Fruit fly (Drosophila melanogaster) whole organism, embryonic: ENCODE results near the gene CG3448.

Source experiments
- Awh ChIP-seq: fragments of 200-800 bp; sonication (Bioruptor generic); IDR thresholded peaks from 2 replicates; pipeline ENCODE4, ENCODE4 v1.3.6; 2022; ENCODE audit warnings: missing biosample characterization, missing genetic modification characterization
- B-H1 ChIP-seq: fragments of 200-800 bp; sonication (Bioruptor generic); IDR thresholded peaks from 3 replicates; pipeline ENCODE4 v1.3.6; 2022; ENCODE audit warnings: missing biosample characterization, missing genetic modification characterization
- Bdp1 ChIP-seq: fragments of 200-800 bp; sonication (Bioruptor generic); optimal IDR thresholded peaks from 3 replicates; lab custom pipeline; 2016; ENCODE audit warnings: missing biosample characterization, missing genetic modification characterization
- CG10209 ChIP-seq: fragments of 200-800 bp; sonication (Bioruptor generic); optimal IDR thresholded peaks from 3 replicates; lab custom pipeline; 2017; ENCODE audit warnings: missing biosample characterization, mild to moderate bottlenecking, missing genetic modification characterization, missing genetic modification reagents
- CG10267 ChIP-seq: fragments of 200-800 bp; sonication (Bioruptor generic); optimal IDR thresholded peaks from 2 replicates; lab custom pipeline; 2018; ENCODE audit warnings: missing biosample characterization, mild to moderate bottlenecking, missing genetic modification characterization, moderate library complexity
- CG10462 ChIP-seq: fragments of 200-800 bp; sonication (Bioruptor generic); optimal IDR thresholded peaks from 2 replicates; lab custom pipeline; 2016; ENCODE audit warnings: missing biosample characterization, missing genetic modification characterization
- CG10979 ChIP-seq: fragments of 200-800 bp; sonication (Bioruptor generic); optimal IDR thresholded peaks from 2 replicates; lab custom pipeline; 2018; ENCODE audit warnings: missing biosample characterization, mild to moderate bottlenecking, missing genetic modification characterization, moderate library complexity
- CG12942 ChIP-seq: fragments of 200-800 bp; sonication (Bioruptor generic); optimal IDR thresholded peaks from 3 replicates; lab custom pipeline; 2016; ENCODE audit warnings: missing biosample characterization, missing genetic modification characterization
- CG13775 ChIP-seq: fragments of 200-800 bp; sonication (Bioruptor generic); optimal IDR thresholded peaks from 3 replicates; lab custom pipeline; 2017; ENCODE audit warnings: missing biosample characterization, mild to moderate bottlenecking, missing genetic modification characterization
- CG1603 ChIP-seq: fragments of 200-800 bp; sonication (Bioruptor generic); optimal IDR thresholded peaks from 2 replicates; lab custom pipeline; 2019; ENCODE audit warnings: missing biosample characterization, mild to moderate bottlenecking, missing genetic modification characterization, moderate library complexity
- CG18764 ChIP-seq: fragments of 200-800 bp; sonication (Bioruptor generic); optimal IDR thresholded peaks from 3 replicates; lab custom pipeline; 2016; ENCODE audit warnings: missing biosample characterization, missing genetic modification characterization
- CG2202 ChIP-seq: fragments of 200-800 bp; sonication (Bioruptor generic); optimal IDR thresholded peaks from 2 replicates; lab custom pipeline; 2018; ENCODE audit warnings: missing biosample characterization, mild to moderate bottlenecking, missing genetic modification characterization
- CG2678 ChIP-seq: fragments of 200-800 bp; sonication (Bioruptor generic); optimal IDR thresholded peaks from 3 replicates; lab custom pipeline; 2019; ENCODE audit warnings: missing biosample characterization, mild to moderate bottlenecking, missing genetic modification characterization, moderate library complexity
- CG3163 ChIP-seq: fragments of 200-800 bp; sonication (Bioruptor generic); optimal IDR thresholded peaks from 3 replicates; lab custom pipeline; 2016; ENCODE audit warnings: missing biosample characterization, missing genetic modification characterization
- CG32772 ChIP-seq: fragments of 200-800 bp; sonication (Bioruptor generic); IDR thresholded peaks from 2 replicates; pipeline ENCODE4 v1.3.6; 2022; ENCODE audit warnings: missing biosample characterization, missing genetic modification characterization
- CG34422 ChIP-seq: fragments of 200-800 bp; sonication (Bioruptor generic); IDR thresholded peaks from 3 replicates; pipeline ENCODE4 v1.3.6; 2022; ENCODE audit warnings: missing biosample characterization, missing genetic modification characterization
- CG42726 ChIP-seq: fragments of 200-800 bp; sonication (Bioruptor generic); IDR thresholded peaks from 2 replicates; pipeline ENCODE4 v1.3.6; 2022; ENCODE audit warnings: missing biosample characterization, missing genetic modification characterization; ENCODE audit not compliant: partially characterized antibody
- CG4707 ChIP-seq: fragments of 200-800 bp; sonication (Bioruptor generic); optimal IDR thresholded peaks from 2 replicates; lab custom pipeline; 2018; ENCODE audit warnings: missing biosample characterization, mild to moderate bottlenecking, missing genetic modification characterization, moderate library complexity
- CG4854 ChIP-seq: fragments of 200-800 bp; sonication (Bioruptor generic); optimal IDR thresholded peaks from 2 replicates; lab custom pipeline; 2016; ENCODE audit warnings: missing biosample characterization, missing genetic modification characterization, inconsistent platforms
- CG6175 ChIP-seq: fragments of 200-800 bp; sonication (Bioruptor generic); IDR thresholded peaks from 3 replicates; pipeline ENCODE4 v1.3.6; 2022; ENCODE audit warnings: missing biosample characterization, missing genetic modification characterization
- CG6272 ChIP-seq: fragments of 200-800 bp; sonication (Bioruptor generic); IDR thresholded peaks from 2 replicates; pipeline ENCODE4 v1.3.6; 2022; ENCODE audit warnings: missing biosample characterization, missing genetic modification characterization
- CG7271 ChIP-seq: fragments of 200-800 bp; sonication (Bioruptor generic); optimal IDR thresholded peaks from 2 replicates; lab custom pipeline; 2018; ENCODE audit warnings: missing biosample characterization, mild to moderate bottlenecking, missing genetic modification characterization, moderate library complexity
- CG7786 ChIP-seq: fragments of 200-800 bp; sonication (Bioruptor generic); optimal IDR thresholded peaks from 2 replicates; lab custom pipeline; 2016; ENCODE audit warnings: missing biosample characterization, missing genetic modification characterization
- CG8924 ChIP-seq: fragments of 200-800 bp; optimal IDR thresholded peaks from 3 replicates; lab custom pipeline; 2019; ENCODE audit warnings: missing biosample characterization, mild to moderate bottlenecking, missing genetic modification characterization, moderate library complexity
- CHES-1-like ChIP-seq: fragments of 200-800 bp; sonication (Bioruptor generic); optimal IDR thresholded peaks from 2 replicates; lab custom pipeline; 2016; ENCODE audit warnings: missing biosample characterization, missing genetic modification characterization
- Fer2 ChIP-seq: fragments of 200-800 bp; sonication (Bioruptor generic); optimal IDR thresholded peaks from 2 replicates; lab custom pipeline; 2018; ENCODE audit warnings: missing biosample characterization, mild to moderate bottlenecking, missing genetic modification characterization, moderate library complexity
- GATAe ChIP-seq: fragments of 200-800 bp; sonication (Bioruptor generic); conservative IDR thresholded peaks from 2 replicates; pipeline ENCODE4 v1.3.6; 2022; ENCODE audit warnings: missing biosample characterization, missing genetic modification characterization
- Gsc ChIP-seq: fragments of 200-800 bp; sonication (Bioruptor generic); IDR thresholded peaks from 2 replicates; pipeline ENCODE4 v1.3.6; 2022; ENCODE audit warnings: missing biosample characterization, missing genetic modification characterization
- Hey ChIP-seq: fragments of 200-800 bp; sonication (Bioruptor generic); optimal IDR thresholded peaks from 3 replicates; lab custom pipeline; 2018; ENCODE audit warnings: missing biosample characterization, mild to moderate bottlenecking, missing genetic modification characterization
- HmgZ ChIP-seq: fragments of 200-800 bp; sonication (Bioruptor generic); optimal IDR thresholded peaks from 2 replicates; lab custom pipeline; 2018; ENCODE audit warnings: missing biosample characterization, mild to moderate bottlenecking, missing genetic modification characterization
- MBD-R2 ChIP-seq: fragments of 200-800 bp; sonication (Bioruptor generic); IDR thresholded peaks from 2 replicates; pipeline ENCODE4 v1.3.6; 2022; ENCODE audit warnings: missing biosample characterization, missing genetic modification characterization
- Nf-YC ChIP-seq: fragments of 200-800 bp; optimal IDR thresholded peaks from 3 replicates; lab custom pipeline; 2019; ENCODE audit warnings: missing biosample characterization, mild to moderate bottlenecking, missing genetic modification characterization, moderate library complexity
- Opbp ChIP-seq: fragments of 200-800 bp; sonication (Bioruptor generic); IDR thresholded peaks from 3 replicates; pipeline ENCODE4 v1.3.6; 2022; ENCODE audit warnings: missing biosample characterization, missing genetic modification characterization; ENCODE audit not compliant: partially characterized antibody
- Scr ChIP-seq: fragments of 200-800 bp; sonication (Bioruptor generic); IDR thresholded peaks from 2 replicates; pipeline ENCODE4 v1.3.6; 2022; ENCODE audit warnings: missing biosample characterization, missing genetic modification characterization; ENCODE audit not compliant: partially characterized antibody
- Vsx1 ChIP-seq: fragments of 200-800 bp; sonication (Bioruptor generic); optimal IDR thresholded peaks from 2 replicates; lab custom pipeline; 2017; ENCODE audit warnings: missing biosample characterization, mild to moderate bottlenecking, missing genetic modification characterization, missing genetic modification reagents
- ara ChIP-seq: fragments of 200-800 bp; sonication (Bioruptor generic); IDR thresholded peaks from 2 replicates; pipeline ENCODE4 v1.3.6; 2022; ENCODE audit warnings: missing biosample characterization, missing genetic modification characterization
- chif ChIP-seq, 2 experiments: fragments of 200-800 bp; sonication (Bioruptor generic); optimal IDR thresholded peaks; 3 replicates each; lab custom pipeline; 2016; ENCODE audit warnings: missing biosample characterization in 2 of 2, missing genetic modification characterization in 2 of 2
- corto ChIP-seq: fragments of 200-800 bp; sonication (Bioruptor generic); optimal IDR thresholded peaks from 2 replicates; lab custom pipeline; 2016; ENCODE audit warnings: missing biosample characterization, mild to moderate bottlenecking, missing genetic modification characterization, moderate library complexity
- danr ChIP-seq: fragments of 200-800 bp; sonication (Bioruptor generic); IDR thresholded peaks from 2 replicates; pipeline ENCODE4 v1.3.6; 2022; ENCODE audit warnings: missing biosample characterization, missing genetic modification characterization
- ftz-f1 ChIP-seq: fragments of 200-800 bp; sonication (Bioruptor generic); optimal IDR thresholded peaks from 2 replicates; lab custom pipeline; 2016; ENCODE audit warnings: missing biosample characterization, missing genetic modification characterization
- gfzf ChIP-seq: fragments of 200-800 bp; sonication (Bioruptor generic); optimal IDR thresholded peaks from 2 replicates; lab custom pipeline; 2016; ENCODE audit warnings: missing biosample characterization, mild to moderate bottlenecking, missing genetic modification characterization, moderate library complexity
- jigr1 ChIP-seq: fragments of 200-800 bp; sonication (Bioruptor generic); IDR thresholded peaks from 3 replicates; pipeline ENCODE4 v1.3.6; 2022; ENCODE audit warnings: missing biosample characterization, missing genetic modification characterization
- prd ChIP-seq, 3 experiments: fragments of >200 bp in 2 of 3; fragments of 200-800 bp in 1 of 3; sonication (Bioruptor generic) in 1 of 3; optimal IDR thresholded peaks in 2 of 3; IDR thresholded peaks in 1 of 3; 2 replicates in 2 of 3; 3 replicates in 1 of 3; pipeline versions ENCODE4 v1.3.6 to Lab custom; 2017 to 2022; ENCODE audit warnings: missing biosample characterization in 1 of 3, missing genetic modification characterization in 1 of 3
- sd ChIP-seq: fragments of 200-800 bp; sonication (Bioruptor generic); optimal IDR thresholded peaks from 3 replicates; lab custom pipeline; 2018; ENCODE audit warnings: missing biosample characterization, mild to moderate bottlenecking, missing genetic modification characterization, moderate library complexity
- sr ChIP-seq: fragments of 200-800 bp; sonication (Bioruptor generic); IDR thresholded peaks from 3 replicates; pipeline ENCODE4 v1.3.6; 2022; ENCODE audit warnings: missing biosample characterization, missing genetic modification characterization
- trem ChIP-seq: fragments of 200-800 bp; optimal IDR thresholded peaks from 3 replicates; lab custom pipeline; 2019; ENCODE audit warnings: missing biosample characterization, mild to moderate bottlenecking, missing genetic modification characterization, moderate library complexity
- twi ChIP-seq: fragments of 200-800 bp; optimal IDR thresholded peaks from 2 replicates; lab custom pipeline; 2019; ENCODE audit warnings: missing biosample characterization, mild to moderate bottlenecking, missing genetic modification characterization, moderate library complexity
- unc-4 ChIP-seq: fragments of 200-800 bp; sonication (Bioruptor generic); IDR thresholded peaks from 2 replicates; pipeline ENCODE4 v1.3.6; 2022; ENCODE audit warnings: missing biosample characterization, missing genetic modification characterization; ENCODE audit not compliant: partially characterized antibody
- zfh1 ChIP-seq: fragments of 200-800 bp; sonication (Bioruptor generic); IDR thresholded peaks from 3 replicates; pipeline ENCODE4 v1.3.6; 2022; ENCODE audit warnings: missing biosample characterization, missing genetic modification characterization

CG3448 gene

dm6 chr3L:9401354-9402156 is 49.8 kb downstream of the CG3448 start (continued):
- TF ChIP-seq twi (tag; lab: Kevin White, UChicago), result no peak
- TF ChIP-seq Awh (GFP tag; lab: Robert Waterston, UW), result no peak
- no peak for TF ChIP-seq CG7271 (tag; lab: Kevin White, UChicago)
- TF ChIP-seq CG6272 (GFP tag; lab: Robert Waterston, UW), result no peak
- TF ChIP-seq CG12942, result no peak
- TF ChIP-seq CG8924 (tag; lab: Kevin White, UChicago), result peak; percentile 20
- TF ChIP-seq CG2678 (tag; lab: Kevin White, UChicago), result no peak
- no peak for TF ChIP-seq CG10267
- no peak for TF ChIP-seq ara
- no peak for TF ChIP-seq trem (tag; lab: Kevin White, UChicago)
- TF ChIP-seq CG6175 (GFP tag; lab: Robert Waterston, UW), result no peak
- TF ChIP-seq GATAe (GFP tag; lab: Robert Waterston, UW), result no peak
- no peak for TF ChIP-seq CG3163 (GFP tag; lab: Kevin White, UChicago)
- TF ChIP-seq CG1603 (tag; lab: Kevin White, UChicago), result no peak
- TF ChIP-seq CG10979 (tag; lab: Kevin White, UChicago), result no peak
- TF ChIP-seq Hey, result no peak
- TF ChIP-seq zfh1, result no peak
- TF ChIP-seq CHES-1-like, result no peak
- TF ChIP-seq CG10209, result no peak
- TF ChIP-seq HmgZ (tag; lab: Kevin White, UChicago), result no peak
- no peak for TF ChIP-seq chif (GFP tag; optimal IDR thresholded peaks at IDR 0.05; lab: Kevin White, UChicago)
- TF ChIP-seq Nf-YC (tag; lab: Kevin White, UChicago), result no peak
- no peak for TF ChIP-seq B-H1 (GFP tag; lab: Robert Waterston, UW)
- no peak for TF ChIP-seq CG32772
- TF ChIP-seq jigr1, result no peak
- TF ChIP-seq CG4854 (GFP tag; lab: Kevin White, UChicago), result no peak
- TF ChIP-seq gfzf (GFP tag; lab: Kevin White, UChicago), result no peak
- TF ChIP-seq CG18764 (GFP tag; lab: Kevin White, UChicago), result no peak
- peak; percentile 6; the same call in 1 of the 3 replicates for TF ChIP-seq CG34422
- TF ChIP-seq Scr (GFP tag; lab: Robert Waterston, UW), result no peak
- no peak for TF ChIP-seq ftz-f1 (GFP tag; lab: Kevin White, UChicago)
- TF ChIP-seq danr, result no peak
- no peak for TF ChIP-seq Bdp1 (GFP tag; lab: Kevin White, UChicago)
- TF ChIP-seq CG4707 (GFP tag; lab: Kevin White, UChicago), result no peak
- no peak for TF ChIP-seq CG42726 (GFP tag; lab: Robert Waterston, UW)
- no peak for TF ChIP-seq Fer2
- TF ChIP-seq CG10462 (GFP tag; lab: Kevin White, UChicago), result no peak
- TF ChIP-seq sr (GFP tag; lab: Robert Waterston, UW), result peak; percentile 57; the same call in 1 of the 3 replicates
- no peak for TF ChIP-seq Gsc
- no peak for TF ChIP-seq corto
- TF ChIP-seq sd (tag; lab: Kevin White, UChicago), result peak; percentile 94
- no peak for TF ChIP-seq CG13775 (GFP tag; lab: Kevin White, UChicago)
- peak; percentile 20; the same call in 1 of the 2 replicates for TF ChIP-seq MBD-R2
- TF ChIP-seq CG2202, result no peak
- TF ChIP-seq Opbp (GFP tag; lab: Robert Waterston, UW), result no peak
- TF ChIP-seq unc-4 (GFP tag; lab: Robert Waterston, UW), result no peak
- TF ChIP-seq CG7786 (GFP tag; lab: Kevin White, UChicago), result no peak
- TF ChIP-seq prd (optimal IDR thresholded peaks at IDR 0.05; lab: Kevin White, UChicago), result no peak
- no peak for TF ChIP-seq prd (GFP tag; IDR thresholded peaks at IDR 0.05; lab: Robert Waterston, UW)
- no peak for TF ChIP-seq Vsx1 (GFP tag; lab: Kevin White, UChicago)
